Worm (Caenorhabditis elegans) whole organism, L1 larva: ENCODE results near the gene glna-1.

ENCODE experiments used
- C16A3.4 ChIP-seq: fragments of 150-350 bp; optimal IDR thresholded peaks from 2 replicates; lab custom pipeline; 2014; ENCODE audit warnings: missing biosample characterization, missing genetic modification characterization
- alr-1 ChIP-seq: fragments of 200-800 bp; sonication (Bioruptor generic); optimal IDR thresholded peaks from 2 replicates; lab custom pipeline; 2018; ENCODE audit warnings: borderline replicate concordance, mild to moderate bottlenecking, missing genetic modification characterization, missing compliant biosample characterization
- aly-2 ChIP-seq: fragments of 150-350 bp; optimal IDR thresholded peaks from 2 replicates; lab custom pipeline; 2014; ENCODE audit warnings: missing biosample characterization, missing genetic modification characterization
- elt-3 ChIP-seq, 6 experiments: fragments of 150-350 bp in 1 of 6; sonication (generic microtip); optimal IDR thresholded peaks; 2 replicates each; lab custom pipeline; 2017 to 2018; ENCODE audit warnings: missing biosample characterization in 6 of 6, missing genetic modification characterization in 6 of 6, inconsistent platforms in 1 of 6
- jun-1 ChIP-seq: fragments of 150-350 bp; optimal IDR thresholded peaks from 2 replicates; lab custom pipeline; 2014; ENCODE audit warnings: missing biosample characterization, missing genetic modification reagents, missing genetic modification characterization
- zag-1 ChIP-seq: fragments of 150-350 bp; optimal IDR thresholded peaks from 2 replicates; lab custom pipeline; 2014; ENCODE audit warnings: missing biosample characterization, missing genetic modification characterization

DNA sequence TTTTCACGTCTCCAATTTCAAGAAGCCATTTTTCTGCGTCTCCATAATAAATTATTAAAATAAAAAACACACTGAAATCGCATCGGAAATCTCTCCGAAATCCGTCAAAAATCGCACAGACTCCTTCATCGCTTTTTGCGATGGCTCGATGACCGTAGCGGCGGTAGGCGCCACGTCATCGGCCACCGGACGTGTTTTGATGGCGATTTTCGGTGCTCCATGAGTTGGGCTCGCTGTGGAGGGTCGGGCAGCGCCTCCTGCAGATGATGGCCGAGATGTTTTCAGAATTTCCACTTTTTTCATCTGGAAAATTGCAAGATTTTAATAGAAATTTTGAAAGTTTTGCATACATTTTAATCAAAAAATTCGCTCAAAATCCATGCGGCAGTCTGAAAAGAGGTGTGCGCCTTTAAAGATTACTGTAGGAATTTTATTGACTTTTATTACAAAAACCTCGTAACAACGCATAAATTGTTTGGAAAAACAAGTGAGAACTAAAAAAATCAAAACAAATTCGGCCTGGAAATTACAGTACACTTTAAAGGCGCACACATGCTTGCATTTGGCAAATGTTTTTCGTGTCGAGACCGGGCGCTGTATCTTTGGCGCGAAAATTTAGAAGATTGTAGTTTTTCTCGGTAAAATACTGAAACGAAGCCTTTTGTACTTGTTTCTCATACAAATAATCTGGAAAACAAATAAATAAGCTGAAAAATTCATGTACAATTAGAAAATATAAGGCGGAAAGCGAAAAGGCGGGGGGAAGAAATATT, 19.0 kb upstream of the glna-1 start, which contains the start of gene smg-9:
- TF ChIP-seq alr-1 (no peak), zag-1 (tag; lab: Kevin White, UChicago) (no peak), elt-3 (tag; optimal IDR thresholded peaks at IDR 0.05; lab: Kevin White, UChicago) (no peak), C16A3.4 (tag; lab: Kevin White, UChicago) (no peak), aly-2 (no peak), jun-1 (tag; lab: Kevin White, UChicago) (no peak)
